Worm (Caenorhabditis elegans): ENCODE data around the gene cyp-35A4.

Gene cyp-35A4

ce11 chrV:4031319-4031718 lies at the start of gene cyp-35A4:
TSS of gene cyp-35A4 (plus strand) at chrV:4031619.
- TF ChIP-seq elt-3 (tag; optimal IDR thresholded peaks at IDR 0.05) (no peak), nhr-84 (tag; optimal IDR thresholded peaks at IDR 0.05) (no peak), ama-1 (optimal IDR thresholded peaks at IDR 0.05) (no peak), unc-86 (tag; optimal IDR thresholded peaks at IDR 0.05) (no peak), pqm-1 (tag; optimal IDR thresholded peaks at IDR 0.05) (no peak), unc-30 (tag; optimal IDR thresholded peaks at IDR 0.05) (no peak), unc-98 (GFP tag; IDR thresholded peaks at IDR 0.05) (no peak), nhr-85 (tag) (no peak), alr-1 (tag; optimal IDR thresholded peaks at IDR 0.05; ENCODE audit: borderline replicate concordance) (no peak), pag-3 (tag; optimal IDR thresholded peaks at IDR 0.05; ENCODE audit: borderline replicate concordance, insufficient read depth) (no peak)

ce11 chrV:3981680-3982079 lies 49.7 kb upstream of the cyp-35A4 start, which contains the start of gene nlp-30:
TSS of gene nlp-30 (plus strand) at chrV:3981980.
- TF ChIP-seq blmp-1 (tag; optimal IDR thresholded peaks at IDR 0.05) (no peak), alr-1 (tag; optimal IDR thresholded peaks at IDR 0.05; ENCODE audit: borderline replicate concordance) (no peak), C04F5.9 (tag; optimal IDR thresholded peaks at IDR 0.05) (no peak), snu-23 (GFP tag; optimal IDR thresholded peaks at IDR 0.05) (no peak), nhr-11 (tag; optimal IDR thresholded peaks at IDR 0.05) (no peak), mef-2 (tag; optimal IDR thresholded peaks at IDR 0.05) (no peak), sptf-1 (tag; optimal IDR thresholded peaks at IDR 0.05) (no peak), zip-4 (GFP tag; optimal IDR thresholded peaks at IDR 0.05) (no peak), fkh-4 (tag; optimal IDR thresholded peaks at IDR 0.05; ENCODE audit: borderline replicate concordance) (no peak), pqm-1 (tag; optimal IDR thresholded peaks at IDR 0.05) (no peak), elt-3 (tag; optimal IDR thresholded peaks at IDR 0.05) (no peak), efl-1 (optimal IDR thresholded peaks at IDR 0.05) (no peak), efl-1 (GFP tag; optimal IDR thresholded peaks at IDR 0.05 in 1 of 2) (no peak), pax-3 (tag; optimal IDR thresholded peaks at IDR 0.05) (no peak), nhr-237 (tag; optimal IDR thresholded peaks at IDR 0.05) (no peak), lin-14 (GFP tag; optimal IDR thresholded peaks at IDR 0.05) (no peak), aha-1 (tag; optimal IDR thresholded peaks at IDR 0.05) (no peak), nhr-77 (tag; optimal IDR thresholded peaks at IDR 0.05) (no peak)

- TF ChIP-seq hlh-4 (tag; optimal IDR thresholded peaks at IDR 0.05) = no peak
- TF ChIP-seq xbp-1 (tag; optimal IDR thresholded peaks at IDR 0.05) = no peak
- no peak for TF ChIP-seq nhr-237 (tag; optimal IDR thresholded peaks at IDR 0.05)
- TF ChIP-seq lin-35 (GFP tag; optimal IDR thresholded peaks at IDR 0.05) = peak in 1 of 2 experiments; percentile 15
- TF ChIP-seq pag-3 (tag; optimal IDR thresholded peaks at IDR 0.05; ENCODE audit: borderline replicate concordance, insufficient read depth) = no peak
- TF ChIP-seq nhr-20 (tag; optimal IDR thresholded peaks at IDR 0.05) = peak; percentile 71
- no peak for TF ChIP-seq pax-3 (tag; optimal IDR thresholded peaks at IDR 0.05)
- peak in 1 of 6 experiments; percentile 56 for TF ChIP-seq elt-3 (tag; optimal IDR thresholded peaks at IDR 0.05)
- TF ChIP-seq isw-1 (GFP tag; IDR thresholded peaks at IDR 0.05) = no peak
- TF ChIP-seq egl-27 (tag; optimal IDR thresholded peaks at IDR 0.05) = no peak
- TF ChIP-seq sptf-1 (tag; optimal IDR thresholded peaks at IDR 0.05) = no peak
- no peak for TF ChIP-seq nhr-47 (tag; optimal IDR thresholded peaks at IDR 0.05)
- no peak for TF ChIP-seq dsc-1 (tag; optimal IDR thresholded peaks at IDR 0.05)
- TF ChIP-seq ceh-63 (GFP tag; optimal IDR thresholded peaks at IDR 0.05) = no peak
- no peak for TF ChIP-seq tbx-2 (tag; optimal IDR thresholded peaks at IDR 0.05)
- TF ChIP-seq lin-14 (GFP tag; optimal IDR thresholded peaks at IDR 0.05) = peak; percentile 46
- TF ChIP-seq fos-1 (tag; optimal IDR thresholded peaks at IDR 0.05) = no peak
- no peak for TF ChIP-seq fkh-10 (GFP tag; optimal IDR thresholded peaks at IDR 0.05)
- TF ChIP-seq nhr-77 (tag; optimal IDR thresholded peaks at IDR 0.05) = no peak
- no peak for TF ChIP-seq ceh-90 (tag; optimal IDR thresholded peaks at IDR 0.05)
- no peak for TF ChIP-seq aha-1 (tag; optimal IDR thresholded peaks at IDR 0.05)
- peak in 1 of 2 experiments; percentile 9 for TF ChIP-seq mdl-1 (tag; optimal IDR thresholded peaks at IDR 0.05)
- no peak for TF ChIP-seq ztf-11 (tag; optimal IDR thresholded peaks at IDR 0.05)
- TF ChIP-seq ces-1 (GFP tag; optimal IDR thresholded peaks at IDR 0.05) = no peak
- TF ChIP-seq nhr-85 (tag) = peak; percentile 86
- TF ChIP-seq swsn-7 (tag; optimal IDR thresholded peaks at IDR 0.05) = no peak
- no peak for TF ChIP-seq nhr-12 (tag; optimal IDR thresholded peaks at IDR 0.05)
- no peak for TF ChIP-seq irx-1 (tag; optimal IDR thresholded peaks at IDR 0.05)
- TF ChIP-seq snu-23 (GFP tag; optimal IDR thresholded peaks at IDR 0.05) = peak; percentile 50
- 0 out of 2 replicates have a peak, but pooled peaks have one; percentile 24 for TF ChIP-seq grh-1 (GFP tag; IDR thresholded peaks at IDR 0.05)
- TF ChIP-seq nhr-71 (tag; optimal IDR thresholded peaks at IDR 0.05) = peak; percentile 58
- no peak for TF ChIP-seq dpl-1 (GFP tag; optimal IDR thresholded peaks at IDR 0.05)
- no peak for TF ChIP-seq nhr-11 (tag; optimal IDR thresholded peaks at IDR 0.05)
- peak; percentile 87 for TF ChIP-seq blmp-1 (tag; optimal IDR thresholded peaks at IDR 0.05)
- no peak for TF ChIP-seq alr-1 (tag; optimal IDR thresholded peaks at IDR 0.05; ENCODE audit: borderline replicate concordance)
- TF ChIP-seq ceh-88 (GFP tag; IDR thresholded peaks at IDR 0.05) = no peak
- no peak for TF ChIP-seq unc-86 (tag; optimal IDR thresholded peaks at IDR 0.05)
These were observed 47.2 kb upstream of the cyp-35A4 start, which contains the start of gene nlp-29 for ce11 chrV:3984178-3984577. TSS of gene nlp-29 (plus strand) at chrV:3984425.

Measured in whole organism, L1 larva.